Worm (Caenorhabditis elegans) whole organism, mixed stage, embryonic: ENCODE data around the gene F36H12.3.
"Not testable (repeated sequence)": the region's sequence is repeated elsewhere in the genome, so short reads cannot be mapped to it uniquely, and the experiment has no call there.

ENCODE experiments used
- M03D4.4 ChIP-seq: sonication (generic microtip); optimal IDR thresholded peaks from 2 replicates; lab custom pipeline; 2017; ENCODE audit warnings: mild to moderate bottlenecking, missing genetic modification characterization, missing compliant biosample characterization
- hlh-1 ChIP-seq: fragments of 150-350 bp; optimal IDR thresholded peaks from 2 replicates; lab custom pipeline; 2014; ENCODE audit warnings: missing biosample characterization, missing genetic modification reagents, missing genetic modification characterization
- lin-13 ChIP-seq: fragments of 150-350 bp; optimal IDR thresholded peaks from 2 replicates; lab custom pipeline; 2014; ENCODE audit warnings: missing biosample characterization, missing genetic modification characterization
- lsy-2 ChIP-seq: fragments of 150-350 bp; optimal IDR thresholded peaks from 2 replicates; lab custom pipeline; 2014; ENCODE audit warnings: missing biosample characterization, missing genetic modification characterization
- mep-1 ChIP-seq: fragments of 150-350 bp; optimal IDR thresholded peaks from 2 replicates; lab custom pipeline; 2017; ENCODE audit warnings: missing biosample characterization, missing genetic modification reagents, missing genetic modification characterization, inconsistent platforms
- nhr-237 ChIP-seq: fragments of 150-350 bp; optimal IDR thresholded peaks from 2 replicates; lab custom pipeline; 2014; ENCODE audit warnings: missing biosample characterization, missing genetic modification characterization
- pha-4 ChIP-seq: fragments of 150-350 bp; optimal IDR thresholded peaks from 2 replicates; lab custom pipeline; 2018; ENCODE audit warnings: missing biosample characterization, missing genetic modification reagents, missing genetic modification characterization
- snpc-4 ChIP-seq: fragments of 150-350 bp; optimal IDR thresholded peaks from 2 replicates; lab custom pipeline; 2014; ENCODE audit warnings: missing biosample characterization, missing genetic modification characterization
- unc-39 ChIP-seq: fragments of 150-350 bp; optimal IDR thresholded peaks from 2 replicates; lab custom pipeline; 2014; ENCODE audit warnings: missing biosample characterization, missing genetic modification characterization
- unc-62 ChIP-seq: fragments of 150-350 bp; optimal IDR thresholded peaks from 2 replicates; lab custom pipeline; 2014; ENCODE audit warnings: missing biosample characterization, missing genetic modification reagents, missing genetic modification characterization
- ztf-11 ChIP-seq: fragments of 150-350 bp; optimal IDR thresholded peaks from 2 replicates; lab custom pipeline; 2014; ENCODE audit warnings: missing biosample characterization, missing genetic modification characterization

DNA sequence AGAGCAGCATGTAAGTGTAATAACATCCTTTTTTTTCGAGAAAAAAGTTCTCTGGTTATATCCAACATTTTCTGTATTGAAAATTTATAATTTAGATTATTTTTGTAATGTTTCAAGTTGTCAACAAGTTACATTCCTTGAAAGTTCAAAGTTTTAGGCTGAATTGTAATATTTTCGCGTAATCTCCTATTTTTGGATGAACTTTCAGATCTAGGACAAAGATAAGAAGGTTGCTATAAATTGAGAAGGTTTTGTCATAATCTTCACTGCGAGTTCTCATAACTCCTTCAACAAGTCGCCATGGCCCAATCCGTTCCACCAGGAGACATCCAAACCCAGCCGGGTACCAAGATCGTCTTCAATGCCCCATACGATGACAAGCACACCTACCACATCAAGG lies 43.6 kb downstream of the F36H12.3 start, which contains the start of gene msp-65:
- not testable (repeated sequence) for TF ChIP-seq ztf-11 (tag; lab: Kevin White, UChicago); hlh-1 (tag; lab: Kevin White, UChicago); snpc-4; unc-39 (tag; lab: Kevin White, UChicago); mep-1 (tag; lab: Kevin White, UChicago); M03D4.4 (tag; lab: Kevin White, UChicago); pha-4 (tag; lab: Kevin White, UChicago); lsy-2 (tag; lab: Kevin White, UChicago); unc-62 (GFP tag; lab: Kevin White, UChicago); nhr-237 (tag; lab: Kevin White, UChicago); lin-13 (tag; lab: Kevin White, UChicago)
